Fruit fly (Drosophila melanogaster) whole organism, pupa: ENCODE measurements around the gene CG18745.

Experiments
- CG12605 ChIP-seq: fragments of 200-800 bp; sonication (Bioruptor generic); IDR thresholded peaks from 2 replicates; pipeline ENCODE4 v1.3.6; 2022; ENCODE audit warnings: missing biosample characterization, missing genetic modification characterization
- CG14655 ChIP-seq: fragments of 200-800 bp; sonication (Bioruptor generic); optimal IDR thresholded peaks from 3 replicates; lab custom pipeline; 2017; ENCODE audit warnings: mild to moderate bottlenecking, missing biosample characterization, missing genetic modification reagents, missing genetic modification characterization
- Snoo ChIP-seq: fragments of 200-800 bp; sonication (Bioruptor generic); optimal IDR thresholded peaks from 3 replicates; lab custom pipeline; 2017; ENCODE audit warnings: missing biosample characterization, mild to moderate bottlenecking, missing genetic modification characterization, inconsistent platforms

- no peak for TF ChIP-seq CG12605 (GFP tag; lab: Robert Waterston, UW)
- TF ChIP-seq Snoo (tag; lab: Kevin White, UChicago), result no peak
- no peak for TF ChIP-seq CG14655 (GFP tag; lab: Kevin White, UChicago)
These were observed 24.9 kb downstream of the CG18745 start for dm6 chr3R:7760970-7761558.
